Worm (Caenorhabditis elegans) whole organism, young adult: Measurements from ENCODE around the gene Y39H10B.2.

Experiments used
- B0261.1 ChIP-seq: sonication (generic microtip); optimal IDR thresholded peaks from 2 replicates; lab custom pipeline; 2016; ENCODE audit warnings: mild to moderate bottlenecking, missing genetic modification characterization, moderate library complexity, missing compliant biosample characterization
- F22D6.2 ChIP-seq: sonication (generic microtip); optimal IDR thresholded peaks from 2 replicates; lab custom pipeline; 2016; ENCODE audit warnings: mild to moderate bottlenecking, missing genetic modification characterization, missing compliant biosample characterization
- F39B2.1 ChIP-seq: fragments of 200-800 bp; sonication (Bioruptor generic); IDR thresholded peaks from 2 replicates; pipeline ENCODE4 v1.3.6; 2022; ENCODE audit warnings: missing genetic modification reagents, missing genetic modification characterization, missing compliant biosample characterization
- F57A8.1 ChIP-seq: fragments of 200-800 bp; sonication (Bioruptor generic); optimal IDR thresholded peaks from 2 replicates; lab custom pipeline; 2018; ENCODE audit warnings: mild to moderate bottlenecking, missing genetic modification characterization, moderate library complexity, missing compliant biosample characterization
- F57C9.4 ChIP-seq: sonication (generic microtip); optimal IDR thresholded peaks from 2 replicates; lab custom pipeline; 2017; ENCODE audit warnings: mild to moderate bottlenecking, missing genetic modification characterization, missing compliant biosample characterization
- T26A5.8 ChIP-seq: sonication (generic microtip); optimal IDR thresholded peaks from 2 replicates; lab custom pipeline; 2016; ENCODE audit warnings: missing genetic modification characterization, missing compliant biosample characterization
- Y56A3A.18 ChIP-seq: fragments of 200-800 bp; sonication (Bioruptor generic); IDR thresholded peaks from 2 replicates; pipeline ENCODE4 v1.3.6; 2022; ENCODE audit warnings: missing genetic modification reagents, missing genetic modification characterization, missing compliant biosample characterization
- Y95B8A.8 ChIP-seq: fragments of 200-800 bp; sonication (Bioruptor generic); IDR thresholded peaks from 2 replicates; pipeline ENCODE4 v1.3.6; 2022; ENCODE audit warnings: missing genetic modification reagents, missing genetic modification characterization, missing compliant biosample characterization
- atf-7 ChIP-seq: sonication (generic microtip); optimal IDR thresholded peaks from 2 replicates; lab custom pipeline; 2017; ENCODE audit warnings: mild to moderate bottlenecking, missing genetic modification characterization, missing compliant biosample characterization
- attf-5 ChIP-seq: fragments of 200-800 bp; sonication (Bioruptor generic); optimal IDR thresholded peaks from 2 replicates; lab custom pipeline; 2018; ENCODE audit warnings: mild to moderate bottlenecking, missing genetic modification characterization, missing compliant biosample characterization
- attf-6 ChIP-seq: fragments of 200-800 bp; sonication (Bioruptor generic); IDR thresholded peaks from 2 replicates; pipeline ENCODE4 v1.3.6; 2022; ENCODE audit warnings: missing genetic modification reagents, missing genetic modification characterization, missing compliant biosample characterization
- bed-1 ChIP-seq: fragments of 200-800 bp; sonication (Bioruptor generic); IDR thresholded peaks from 2 replicates; pipeline ENCODE4 v1.3.6; 2022; ENCODE audit warnings: missing genetic modification reagents, missing genetic modification characterization, missing compliant biosample characterization
- bed-2 ChIP-seq: fragments of 200-800 bp; sonication (Bioruptor generic); IDR thresholded peaks from 2 replicates; pipeline ENCODE4 v1.3.6; 2022; ENCODE audit warnings: missing genetic modification reagents, missing genetic modification characterization, missing compliant biosample characterization
- cebp-1 ChIP-seq, 2 experiments: fragments of 200-800 bp in 1 of 2; sonication (Bioruptor generic) in 1 of 2; sonication (generic microtip) in 1 of 2; IDR thresholded peaks in 1 of 2; optimal IDR thresholded peaks in 1 of 2; 2 replicates each; pipeline versions ENCODE4 v1.3.6 to Lab custom; 2017 to 2022; ENCODE audit warnings: missing compliant biosample characterization in 2 of 2, missing genetic modification characterization in 2 of 2, mild to moderate bottlenecking in 1 of 2, missing genetic modification reagents in 1 of 2, moderate library complexity in 1 of 2
- ceh-100 ChIP-seq: fragments of 200-800 bp; sonication (Bioruptor generic); IDR thresholded peaks from 2 replicates; pipeline ENCODE4 v1.3.6; 2022; ENCODE audit warnings: missing genetic modification reagents, missing genetic modification characterization, missing compliant biosample characterization
- ceh-58 ChIP-seq: fragments of 200-800 bp; sonication (Bioruptor generic); IDR thresholded peaks from 2 replicates; pipeline ENCODE4 v1.3.6; 2022; ENCODE audit warnings: missing genetic modification characterization, missing compliant biosample characterization
- chd-7 ChIP-seq: sonication (generic microtip); optimal IDR thresholded peaks from 2 replicates; lab custom pipeline; 2016; ENCODE audit warnings: mild to moderate bottlenecking, missing genetic modification characterization, moderate library complexity, missing compliant biosample characterization
- die-1 ChIP-seq: sonication (generic microtip); optimal IDR thresholded peaks from 2 replicates; lab custom pipeline; 2016; ENCODE audit warnings: missing genotype, mild to moderate bottlenecking, missing genetic modification characterization, missing compliant biosample characterization
- dox-1 ChIP-seq: fragments of 200-800 bp; sonication (Bioruptor generic); IDR thresholded peaks from 2 replicates; pipeline ENCODE4 v1.3.6; 2022; ENCODE audit warnings: missing genetic modification reagents, missing genetic modification characterization, missing compliant biosample characterization
- dpl-1 ChIP-seq: fragments of 150-350 bp; optimal IDR thresholded peaks from 2 replicates; lab custom pipeline; 2014; ENCODE audit warnings: missing biosample characterization, missing genetic modification reagents, missing genetic modification characterization
- egrh-3 ChIP-seq: fragments of 200-800 bp; sonication (Bioruptor generic); IDR thresholded peaks from 2 replicates; pipeline ENCODE4 v1.3.6; 2022; ENCODE audit warnings: missing genetic modification reagents, missing genetic modification characterization, missing compliant biosample characterization
- ets-4 ChIP-seq: fragments of 200-800 bp; sonication (Bioruptor generic); optimal IDR thresholded peaks from 2 replicates; lab custom pipeline; 2018; ENCODE audit warnings: mild to moderate bottlenecking, missing genetic modification characterization, missing compliant biosample characterization
- gei-17 ChIP-seq: fragments of 200-800 bp; sonication (Bioruptor generic); optimal IDR thresholded peaks from 2 replicates; lab custom pipeline; 2018; ENCODE audit warnings: mild to moderate bottlenecking, missing genetic modification characterization, missing compliant biosample characterization
- hlh-12 ChIP-seq: sonication (generic microtip); optimal IDR thresholded peaks from 2 replicates; lab custom pipeline; 2016; ENCODE audit warnings: missing genetic modification characterization, missing compliant biosample characterization
- hsf-1 ChIP-seq: fragments of 200-800 bp; sonication (Bioruptor generic); IDR thresholded peaks from 2 replicates; pipeline ENCODE4 v1.3.6; 2022; ENCODE audit warnings: missing genetic modification reagents, missing genetic modification characterization, missing compliant biosample characterization
- let-607 ChIP-seq, 2 experiments: fragments of 200-800 bp in 1 of 2; sonication (Bioruptor generic) in 1 of 2; sonication (generic microtip) in 1 of 2; optimal IDR thresholded peaks; 2 replicates each; lab custom pipeline; 2016 to 2018; ENCODE audit warnings: mild to moderate bottlenecking in 2 of 2, missing compliant biosample characterization in 2 of 2, missing genetic modification characterization in 2 of 2, moderate library complexity in 2 of 2, missing genotype in 1 of 2
- lin-40 ChIP-seq: sonication (generic microtip); optimal IDR thresholded peaks from 2 replicates; lab custom pipeline; 2016; ENCODE audit warnings: missing genetic modification characterization, mild to moderate bottlenecking, missing compliant biosample characterization, missing genotype, missing genetic modification reagents
- lin-54 ChIP-seq: fragments of 200-800 bp; sonication (Bioruptor generic); optimal IDR thresholded peaks from 2 replicates; lab custom pipeline; 2018; ENCODE audit warnings: mild to moderate bottlenecking, missing genetic modification characterization, missing compliant biosample characterization
- madf-10 ChIP-seq: sonication (generic microtip); optimal IDR thresholded peaks from 2 replicates; lab custom pipeline; 2016; ENCODE audit warnings: mild to moderate bottlenecking, missing genetic modification characterization, missing compliant biosample characterization
- madf-8 ChIP-seq: fragments of 200-800 bp; sonication (Bioruptor generic); conservative IDR thresholded peaks from 2 replicates; pipeline ENCODE4 v1.3.6; 2022; ENCODE audit warnings: missing genetic modification reagents, missing genetic modification characterization, missing compliant biosample characterization
- mcd-1 ChIP-seq: fragments of 200-800 bp; sonication (Bioruptor generic); IDR thresholded peaks from 2 replicates; pipeline ENCODE4 v1.3.6; 2022; ENCODE audit warnings: missing genetic modification reagents, missing genetic modification characterization, missing compliant biosample characterization
- nfya-1 ChIP-seq: sonication (generic microtip); optimal IDR thresholded peaks from 2 replicates; lab custom pipeline; 2017; ENCODE audit warnings: antibody characterized with exemption, missing compliant biosample characterization, missing genetic modification characterization, borderline replicate concordance; ENCODE audit not compliant: insufficient read depth
- nfya-2 ChIP-seq: fragments of 200-800 bp; sonication (Bioruptor generic); IDR thresholded peaks from 2 replicates; pipeline ENCODE4 v1.3.6; 2022; ENCODE audit warnings: missing genetic modification reagents, missing genetic modification characterization, missing compliant biosample characterization
- nhr-120 ChIP-seq: fragments of 200-800 bp; sonication (Bioruptor generic); IDR thresholded peaks from 2 replicates; pipeline ENCODE4 v1.3.6; 2022; ENCODE audit warnings: missing genetic modification characterization, missing compliant biosample characterization
- nhr-80 ChIP-seq: sonication (generic microtip); optimal IDR thresholded peaks from 2 replicates; lab custom pipeline; 2016; ENCODE audit warnings: missing genetic modification characterization, missing compliant biosample characterization
- nhr-90 ChIP-seq: sonication (generic microtip); optimal IDR thresholded peaks from 2 replicates; lab custom pipeline; 2016; ENCODE audit warnings: missing genotype, mild to moderate bottlenecking, missing genetic modification characterization, missing compliant biosample characterization
- rcor-1 ChIP-seq: fragments of 200-800 bp; sonication (Bioruptor generic); IDR thresholded peaks from 2 replicates; pipeline ENCODE4 v1.3.6; 2022; ENCODE audit warnings: missing genetic modification reagents, missing genetic modification characterization, missing compliant biosample characterization
- tbp1 ChIP-seq: fragments of 200-800 bp; sonication (Bioruptor generic); optimal IDR thresholded peaks from 2 replicates; lab custom pipeline; 2018; ENCODE audit warnings: mild to moderate bottlenecking, missing genetic modification characterization, missing compliant biosample characterization
- tbx-9 ChIP-seq: sonication (generic microtip); optimal IDR thresholded peaks from 2 replicates; lab custom pipeline; 2016; ENCODE audit warnings: borderline replicate concordance, missing genetic modification characterization, inconsistent platforms, missing compliant biosample characterization
- tlf-1 ChIP-seq: fragments of 200-800 bp; sonication (Bioruptor generic); optimal IDR thresholded peaks from 2 replicates; lab custom pipeline; 2018; ENCODE audit warnings: mild to moderate bottlenecking, missing genetic modification characterization, missing compliant biosample characterization
- unc-62 ChIP-seq: fragments of 150-350 bp; optimal IDR thresholded peaks from 2 replicates; lab custom pipeline; 2014; ENCODE audit warnings: missing biosample characterization, missing genetic modification reagents, missing genetic modification characterization
- xnd-1 ChIP-seq: sonication (generic microtip); optimal IDR thresholded peaks from 2 replicates; lab custom pipeline; 2016; ENCODE audit warnings: missing genotype, missing genetic modification reagents, missing genetic modification characterization, missing compliant biosample characterization
- zim-3 ChIP-seq: sonication (generic microtip); optimal IDR thresholded peaks from 2 replicates; lab custom pipeline; 2017; ENCODE audit warnings: mild to moderate bottlenecking, missing genetic modification characterization, moderate library complexity, missing compliant biosample characterization
- ztf-3 ChIP-seq: fragments of 200-800 bp; sonication (Bioruptor generic); optimal IDR thresholded peaks from 2 replicates; lab custom pipeline; 2018; ENCODE audit warnings: mild to moderate bottlenecking, missing genetic modification characterization, missing compliant biosample characterization

Gene Y39H10B.2

ce11 chrV:3693657-3694056 lies 25.1 kb downstream of the Y39H10B.2 start:
- no peak for TF ChIP-seq Y56A3A.18
- TF ChIP-seq ets-4 = no peak
- no peak for TF ChIP-seq mcd-1
- TF ChIP-seq F39B2.1 (GFP tag; lab: Robert Waterston, UW) = no peak
- no peak for TF ChIP-seq tlf-1 (GFP tag; lab: Kevin White, UChicago)
- no peak for TF ChIP-seq nfya-2 (GFP tag; lab: Robert Waterston, UW)
- TF ChIP-seq hlh-12 (tag; lab: Kevin White, UChicago) = no peak
- TF ChIP-seq ceh-58 = no peak
- no peak for TF ChIP-seq B0261.1 (tag; lab: Kevin White, UChicago)
- no peak for TF ChIP-seq Y95B8A.8 (GFP tag; lab: Robert Waterston, UW)
- no peak for TF ChIP-seq hsf-1 (GFP tag; lab: Robert Waterston, UW)
- TF ChIP-seq nhr-90 = no peak
- TF ChIP-seq, all 124 proteins: peak for 0

ce11 chrV:3695254-3695653 lies 26.7 kb downstream of the Y39H10B.2 start:
- TF ChIP-seq T26A5.8 (no peak), tbp1 (GFP tag; lab: Kevin White, UChicago) (no peak), nhr-120 (GFP tag; lab: Robert Waterston, UW) (no peak), dpl-1 (GFP tag; lab: Kevin White, UChicago) (no peak), tlf-1 (GFP tag; lab: Kevin White, UChicago) (no peak), F57A8.1 (no peak), bed-1 (no peak), gei-17 (no peak), ceh-58 (no peak), ztf-3 (GFP tag; lab: Kevin White, UChicago) (no peak), rcor-1 (GFP tag; lab: Robert Waterston, UW) (no peak), tbx-9 (tag; lab: Kevin White, UChicago) (no peak), die-1 (tag; lab: Kevin White, UChicago) (no peak), madf-8 (no peak), nfya-2 (GFP tag; lab: Robert Waterston, UW) (no peak), bed-2 (GFP tag; lab: Robert Waterston, UW) (no peak), unc-62 (GFP tag; lab: Kevin White, UChicago) (no peak), egrh-3 (GFP tag; lab: Robert Waterston, UW) (no peak)

- TF ChIP-seq chd-7 (peak; percentile 3), unc-62 (GFP tag; lab: Kevin White, UChicago) (peak; percentile 22), nfya-1 (tag; lab: Kevin White, UChicago) (no peak), nhr-80 (tag; lab: Kevin White, UChicago) (peak; percentile 91), bed-2 (GFP tag; lab: Robert Waterston, UW) (no peak), tbp1 (GFP tag; lab: Kevin White, UChicago) (peak; percentile 41), nhr-90 (peak; percentile 44), F22D6.2 (tag; lab: Kevin White, UChicago) (no peak), zim-3 (no peak), attf-5 (GFP tag; lab: Kevin White, UChicago) (peak; percentile 5), hsf-1 (GFP tag; lab: Robert Waterston, UW) (no peak), madf-10 (tag; lab: Kevin White, UChicago) (peak; percentile 47), ets-4 (peak; percentile 20), egrh-3 (GFP tag; lab: Robert Waterston, UW) (no peak), F57C9.4 (tag; lab: Kevin White, UChicago) (no peak), attf-6 (GFP tag; lab: Robert Waterston, UW) (no peak), cebp-1 (GFP tag; IDR thresholded peaks at IDR 0.05; lab: Robert Waterston, UW) (no peak), cebp-1 (tag; optimal IDR thresholded peaks at IDR 0.05; lab: Kevin White, UChicago) (peak; percentile 59), let-607 (tag; optimal IDR thresholded peaks at IDR 0.05; lab: Kevin White, UChicago) (peak in 1 of 2 experiments; percentile 54), dox-1 (GFP tag; lab: Robert Waterston, UW) (peak; percentile 43), lin-54 (GFP tag; lab: Kevin White, UChicago) (peak; percentile 5), ceh-100 (GFP tag; lab: Robert Waterston, UW) (no peak), atf-7 (tag; lab: Kevin White, UChicago) (peak; percentile 59), xnd-1 (tag; lab: Kevin White, UChicago) (no peak), F39B2.1 (GFP tag; lab: Robert Waterston, UW) (no peak), lin-40 (tag; lab: Kevin White, UChicago) (peak; percentile 24)
Observed at ce11 chrV:3697071-3697470, 28.5 kb downstream of the Y39H10B.2 start.
